Worm (Caenorhabditis elegans) whole organism, dauer: ENCODE measurements around the gene C16E9.1.

Experiments
- unc-62 ChIP-seq: sonication (generic microtip); optimal IDR thresholded peaks from 2 replicates; lab custom pipeline; 2017; ENCODE audit warnings: missing biosample characterization, missing genetic modification reagents, missing genetic modification characterization

The C16E9.1 gene

DNA sequence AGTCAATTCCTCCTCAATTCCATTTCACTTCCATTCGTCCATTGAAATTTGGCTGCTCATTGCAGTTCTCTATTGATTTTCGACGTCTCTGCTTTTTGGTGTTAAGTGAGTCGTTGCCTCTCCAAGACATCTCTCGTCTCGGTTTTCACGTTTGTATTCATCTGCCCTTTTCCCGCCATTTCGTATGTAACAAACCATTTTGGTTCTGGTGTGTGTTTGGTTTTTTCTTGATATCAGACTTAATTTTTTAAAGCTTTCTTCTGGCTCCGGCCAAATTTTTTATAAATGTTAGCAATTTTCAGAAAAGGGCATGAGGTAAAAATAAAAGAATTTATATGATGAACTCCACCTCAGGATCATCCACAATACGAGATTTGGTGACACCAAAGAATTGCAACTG is 4.6 kb upstream of the C16E9.1 start, which contains the start of gene C16E9.2:
Gene C16E9.2 (plus strand): TSS at position 301 of the 400 bp plus-strand sequence.
- TF ChIP-seq unc-62 (GFP tag; lab: Kevin White, UChicago) = no peak

DNA sequence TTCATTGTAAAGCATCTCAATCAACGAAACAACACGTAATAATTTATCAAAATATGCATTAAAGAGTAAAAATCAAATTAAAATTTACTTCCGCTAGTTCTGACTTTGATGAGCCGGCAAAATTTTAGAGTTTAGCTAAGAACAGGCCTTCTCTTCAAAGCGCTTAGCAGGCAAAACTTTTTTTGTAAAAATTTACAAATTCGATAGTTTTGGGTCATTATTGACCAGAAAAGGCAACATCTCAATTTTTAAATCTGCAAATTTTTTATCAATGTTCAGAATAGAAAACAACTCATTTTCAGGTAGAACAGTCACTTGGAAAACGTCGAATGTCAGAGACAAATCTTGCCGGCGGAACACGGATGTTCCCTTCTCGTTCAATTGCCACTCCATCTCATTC is 2.3 kb upstream of the C16E9.1 start:
- no peak for TF ChIP-seq unc-62 (GFP tag; lab: Kevin White, UChicago)

DNA sequence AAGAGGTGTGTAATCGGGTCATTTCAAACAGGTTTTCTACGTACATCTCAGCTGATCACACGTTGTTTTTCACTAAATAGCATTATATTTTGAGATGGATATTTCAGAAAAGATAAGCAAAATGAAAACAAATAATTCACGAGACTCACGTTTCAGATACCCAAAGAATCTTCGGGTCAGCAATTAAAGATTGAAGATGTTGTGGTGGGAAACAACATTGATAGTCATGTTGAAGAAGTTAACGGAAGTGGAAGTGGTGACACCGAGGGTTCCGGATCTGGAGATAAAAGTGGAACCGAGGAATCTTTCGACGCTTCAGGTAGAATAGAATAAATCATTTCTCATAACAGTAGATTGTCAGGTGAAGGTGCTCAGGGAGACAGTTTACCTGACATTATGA is 758 bp downstream of the C16E9.1 start:
- no peak for TF ChIP-seq unc-62 (GFP tag; lab: Kevin White, UChicago)

ce11 chrX:6941711-6942110 is 1.7 kb downstream of the C16E9.1 start:
- no peak for TF ChIP-seq unc-62 (GFP tag; lab: Kevin White, UChicago)

DNA sequence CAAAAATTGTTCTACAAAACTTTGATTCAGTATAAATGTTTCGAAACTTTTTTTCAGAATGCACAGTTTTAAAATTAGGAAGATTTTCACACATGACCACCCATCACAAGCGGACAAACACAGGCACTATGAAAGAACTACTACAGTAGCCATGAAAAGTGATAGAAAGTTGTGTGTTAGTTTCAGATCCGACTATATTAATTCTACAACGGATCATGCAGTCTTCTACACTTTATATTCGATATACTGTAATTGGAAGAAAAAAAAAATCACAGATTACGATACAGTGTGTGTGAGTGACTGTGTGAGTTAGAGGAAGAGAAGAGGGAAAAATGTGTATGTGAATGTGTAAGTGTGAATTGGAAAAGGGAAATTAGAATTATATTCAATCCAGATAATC is 6.8 kb downstream of the C16E9.1 start:
- TF ChIP-seq unc-62 (GFP tag; lab: Kevin White, UChicago) = no peak

- no peak for TF ChIP-seq unc-62 (GFP tag; lab: Kevin White, UChicago)
These were observed 13.3 kb downstream of the C16E9.1 start for ce11 chrX:6953339-6953738.

- TF ChIP-seq unc-62 (GFP tag; lab: Kevin White, UChicago) = no peak
These were observed 16.3 kb downstream of the C16E9.1 start, which contains the start of gene inx-1 for ce11 chrX:6956299-6956698. TSS of gene inx-1 (minus strand) at chrX:6956399.

- no peak for TF ChIP-seq unc-62 (GFP tag; lab: Kevin White, UChicago)
These were observed 18.9 kb downstream of the C16E9.1 start for ce11 chrX:6958914-6959313.

DNA sequence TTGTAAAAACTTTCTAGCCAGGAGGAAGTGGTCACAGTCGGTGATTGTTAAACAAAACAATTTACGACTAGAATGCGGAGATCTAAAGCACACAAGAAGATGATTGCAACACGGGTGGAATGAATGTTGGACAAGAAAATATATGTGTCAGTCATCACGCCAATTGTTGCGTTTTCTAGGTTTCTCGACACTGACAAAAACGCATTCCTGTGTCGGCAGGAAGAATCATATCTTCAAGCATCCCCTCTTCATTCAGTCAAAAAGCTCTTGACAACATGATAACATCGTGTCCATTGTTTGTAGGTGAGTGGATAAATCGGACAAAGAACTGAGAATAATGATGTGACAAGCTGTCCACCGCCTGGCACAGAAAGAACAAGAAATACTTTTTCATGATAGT is 19.5 kb downstream of the C16E9.1 start:
- TF ChIP-seq unc-62 (GFP tag; lab: Kevin White, UChicago) = no peak

ce11 chrX:6962347-6962746 is 22.3 kb downstream of the C16E9.1 start:
- no peak for TF ChIP-seq unc-62 (GFP tag; lab: Kevin White, UChicago)

DNA sequence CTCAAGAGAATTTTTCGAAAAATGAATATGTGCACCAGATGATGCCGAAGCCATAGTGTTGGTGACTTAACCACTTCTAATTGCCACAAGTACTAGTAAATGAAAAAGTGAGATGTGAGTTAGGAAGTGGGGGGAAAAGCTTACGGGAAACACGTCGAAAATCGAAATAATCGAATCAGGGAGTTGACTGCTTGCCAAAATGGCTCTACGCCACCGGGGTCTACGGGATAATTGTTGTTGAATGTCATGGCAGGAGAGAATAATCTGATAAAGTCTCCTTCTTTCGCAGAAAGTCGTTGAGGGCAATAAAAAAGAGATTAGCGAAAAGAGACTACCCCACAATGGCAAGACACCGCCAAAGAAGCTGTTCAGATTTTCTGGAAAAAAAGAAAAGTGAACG is 23.8 kb downstream of the C16E9.1 start:
- TF ChIP-seq unc-62 (GFP tag; lab: Kevin White, UChicago) = no peak

ce11 chrX:6967057-6967456 is 27.0 kb downstream of the C16E9.1 start, which contains the start of gene F01E11.3:
TSS of gene F01E11.3 (plus strand) at chrX:6967357.
- no peak for TF ChIP-seq unc-62 (GFP tag; lab: Kevin White, UChicago)

DNA sequence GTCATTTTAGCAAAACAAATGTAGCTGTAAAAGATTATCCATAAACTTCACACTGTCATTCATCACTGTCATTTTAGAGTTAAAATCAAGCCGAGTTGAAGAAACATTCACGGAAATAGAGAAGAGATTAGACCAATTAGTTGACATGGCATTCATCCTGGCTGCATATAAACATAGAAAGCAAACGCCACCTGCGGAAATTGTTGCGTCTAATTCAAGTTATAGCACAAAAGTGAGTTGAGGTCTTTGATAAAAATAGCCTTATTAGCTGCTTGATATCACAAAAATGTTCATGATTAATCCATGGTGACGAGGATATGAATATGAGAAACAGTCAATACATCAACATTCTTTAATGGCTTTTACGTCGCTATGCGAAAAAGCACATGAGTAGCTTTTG is 28.5 kb downstream of the C16E9.1 start:
- TF ChIP-seq unc-62 (GFP tag; lab: Kevin White, UChicago) = no peak

DNA sequence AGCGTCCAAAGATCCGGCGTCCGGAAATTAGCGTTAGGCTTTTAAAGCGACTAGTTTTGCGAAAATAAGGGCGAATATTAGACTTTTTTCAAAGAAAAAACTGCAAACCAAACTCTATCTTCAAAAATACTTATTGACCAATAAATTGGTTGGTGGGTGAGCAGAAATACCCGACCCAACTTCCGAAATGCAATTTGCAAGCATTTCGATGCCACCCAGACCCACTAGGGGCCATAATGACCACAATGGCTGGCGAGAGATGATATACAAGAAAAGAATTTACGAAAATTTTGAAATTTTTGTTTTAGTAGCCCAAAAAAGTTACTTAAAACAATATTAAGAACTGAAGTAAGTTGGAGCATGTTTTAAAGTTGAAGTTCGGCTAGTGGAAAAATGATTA is 30.1 kb downstream of the C16E9.1 start:
- TF ChIP-seq unc-62 (GFP tag; lab: Kevin White, UChicago) = no peak

DNA sequence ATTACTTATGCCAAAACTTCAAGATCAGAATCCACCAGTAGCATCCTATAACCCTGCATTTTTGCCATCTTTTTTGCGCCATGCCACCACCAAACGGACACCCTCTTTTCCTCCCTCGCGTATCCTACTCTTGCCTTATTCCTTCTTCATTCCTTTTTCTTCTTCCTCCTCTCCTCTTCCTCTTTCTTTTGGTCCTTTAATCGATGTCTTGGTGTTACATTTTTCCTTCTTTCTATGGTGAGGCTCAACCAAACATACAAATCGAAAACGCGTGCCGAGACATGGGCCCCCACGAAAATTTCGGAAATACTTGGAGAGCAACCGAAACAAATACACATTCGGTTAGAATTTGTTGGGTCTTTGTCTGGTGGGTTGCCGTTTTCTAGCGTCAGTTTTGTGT is 31.3 kb downstream of the C16E9.1 start:
- TF ChIP-seq unc-62 (GFP tag; lab: Kevin White, UChicago) = no peak

ce11 chrX:6988212-6988611 is 48.2 kb downstream of the C16E9.1 start:
- no peak for TF ChIP-seq unc-62 (GFP tag; lab: Kevin White, UChicago)

ce11 chrX:6989342-6989741 is 49.3 kb downstream of the C16E9.1 start, which contains the start of gene F01E11.18:
TSS of gene F01E11.18 (plus strand) at chrX:6989642.
- TF ChIP-seq unc-62 (GFP tag; lab: Kevin White, UChicago) = no peak

DNA sequence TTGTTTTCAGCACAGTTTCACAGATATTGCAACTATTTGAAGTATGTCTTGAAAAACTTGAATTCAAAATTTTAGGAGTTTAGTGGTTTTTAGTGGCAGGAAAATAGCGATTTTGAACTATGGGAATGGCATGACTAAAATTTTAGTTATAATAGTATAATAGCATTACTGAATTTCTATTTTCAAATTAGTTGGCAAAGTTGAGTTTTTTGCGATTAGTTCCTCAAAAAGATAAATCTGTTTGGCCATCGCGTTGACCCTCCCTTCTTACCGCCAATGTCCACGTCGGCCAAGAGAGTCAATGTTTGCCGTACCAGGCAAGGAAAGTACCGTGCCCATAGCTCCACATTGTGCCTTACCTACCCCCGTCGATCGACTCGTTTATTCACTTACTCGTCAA is 51.4 kb downstream of the C16E9.1 start, which contains the start of gene ugt-57:
Gene ugt-57 (plus strand): TSS at position 301 of the 400 bp plus-strand sequence.
- no peak for TF ChIP-seq unc-62 (GFP tag; lab: Kevin White, UChicago)
